Fruit fly (Drosophila melanogaster): ENCODE results near the gene CG8679.
A peak's percentile ranks its signal among the peaks of the same experiment; 100 is the strongest.

The CG8679 gene

dm6 chr2L:21266277-21266676 lies 47.9 kb upstream of the CG8679 start (continued):
- TF ChIP-seq CG1792 (GFP tag; optimal IDR thresholded peaks at IDR 0.05), result no peak
- no peak for TF ChIP-seq Stat92E (GFP tag; optimal IDR thresholded peaks at IDR 0.05)
- no peak for TF ChIP-seq CG12942 (GFP tag; optimal IDR thresholded peaks at IDR 0.05)
- TF ChIP-seq zf30C (GFP tag; optimal IDR thresholded peaks at IDR 0.05), result no peak
- no peak for TF ChIP-seq dm (GFP tag; optimal IDR thresholded peaks at IDR 0.05)
- no peak for TF ChIP-seq Xrp1 (GFP tag; IDR thresholded peaks at IDR 0.05)
- TF ChIP-seq gsb (GFP tag; IDR thresholded peaks at IDR 0.05), result no peak
- TF ChIP-seq Doc3 (GFP tag; IDR thresholded peaks at IDR 0.05; ENCODE audit: partially characterized antibody), result no peak
- TF ChIP-seq C15 (GFP tag; IDR thresholded peaks at IDR 0.05), result no peak
- 0 out of 2 replicates have a peak, but pooled peaks have one; percentile 29 for TF ChIP-seq nerfin-2 (GFP tag; IDR thresholded peaks at IDR 0.05; ENCODE audit: partially characterized antibody)
- TF ChIP-seq hkb (optimal IDR thresholded peaks at IDR 0.05), result no peak
- no peak for TF ChIP-seq hkb (GFP tag; IDR thresholded peaks at IDR 0.05)
- no peak for TF ChIP-seq Neu2 (GFP tag; optimal IDR thresholded peaks at IDR 0.05; ENCODE audit: borderline replicate concordance)
- no peak for TF ChIP-seq CG10959 (GFP tag; IDR thresholded peaks at IDR 0.05)
- TF ChIP-seq phol (tag; optimal IDR thresholded peaks at IDR 0.05), result no peak
- TF ChIP-seq esg (GFP tag; conservative IDR thresholded peaks at IDR 0.05), result no peak
- no peak for TF ChIP-seq CG3847 (GFP tag; IDR thresholded peaks at IDR 0.05)
- TF ChIP-seq CG5180 (GFP tag; optimal IDR thresholded peaks at IDR 0.05), result no peak
- TF ChIP-seq Bgb (GFP tag; IDR thresholded peaks at IDR 0.05; ENCODE audit: partially characterized antibody), result no peak; the same call in 1 of the 2 replicates
- no peak for TF ChIP-seq CG31441 (GFP tag; IDR thresholded peaks at IDR 0.05)
- no peak for TF ChIP-seq CG33557 (GFP tag; optimal IDR thresholded peaks at IDR 0.05)
- no peak for TF ChIP-seq CG2202 (tag; optimal IDR thresholded peaks at IDR 0.05)
- no peak for TF ChIP-seq Fer2 (tag; optimal IDR thresholded peaks at IDR 0.05)
- no peak for TF ChIP-seq CG13287 (GFP tag; IDR thresholded peaks at IDR 0.05; ENCODE audit: partially characterized antibody)
- TF ChIP-seq Scr (GFP tag; IDR thresholded peaks at IDR 0.05; ENCODE audit: partially characterized antibody), result peak; percentile 26; the same call in 1 of the 2 replicates
- 0 out of 3 replicates have a peak, but pooled peaks have one; percentile 53 for TF ChIP-seq CG6791 (GFP tag; IDR thresholded peaks at IDR 0.05; ENCODE audit: partially characterized antibody)

dm6 chr2L:21263470-21264146 lies 45.3 kb upstream of the CG8679 start:
- TF ChIP-seq CG1602 (GFP tag; optimal IDR thresholded peaks at IDR 0.05) (peak; percentile 5), CG6683 (GFP tag; optimal IDR thresholded peaks at IDR 0.05) (no peak), CG3838 (GFP tag; optimal IDR thresholded peaks at IDR 0.05) (no peak), CG9817 (tag; optimal IDR thresholded peaks at IDR 0.05) (no peak), Elba2 (GFP tag; optimal IDR thresholded peaks at IDR 0.05) (no peak), CG7357 (GFP tag; IDR thresholded peaks at IDR 0.05) (peak; percentile 77; the same call in 2 of the 3 replicates), Antp (GFP tag; optimal IDR thresholded peaks at IDR 0.05) (no peak), Hsf (GFP tag; optimal IDR thresholded peaks at IDR 0.05) (no peak), org-1 (GFP tag; optimal IDR thresholded peaks at IDR 0.05) (peak; percentile 23), lola (GFP tag; optimal IDR thresholded peaks at IDR 0.05) (peak in 1 of 3 experiments; percentile 1), Hey (tag; optimal IDR thresholded peaks at IDR 0.05) (no peak), luna (GFP tag; optimal IDR thresholded peaks at IDR 0.05) (no peak), ro (GFP tag; IDR thresholded peaks at IDR 0.05) (no peak), Mrtf (GFP tag; IDR thresholded peaks at IDR 0.05) (no peak), CG31365 (tag; optimal IDR thresholded peaks at IDR 0.05) (no peak), CG9932 (GFP tag; IDR thresholded peaks at IDR 0.05) (no peak), fru (optimal IDR thresholded peaks at IDR 0.05) (no peak), Myb (GFP tag; optimal IDR thresholded peaks at IDR 0.05) (peak; percentile 6), CG12299 (tag; optimal IDR thresholded peaks at IDR 0.05) (no peak), HHEX (GFP tag; optimal IDR thresholded peaks at IDR 0.05) (no peak), tgo (GFP tag; IDR thresholded peaks at IDR 0.05) (peak; percentile 41), en (GFP tag; optimal IDR thresholded peaks at IDR 0.05) (no peak), otp (GFP tag; IDR thresholded peaks at IDR 0.05) (no peak), bsh (GFP tag; optimal IDR thresholded peaks at IDR 0.05) (peak in 1 of 2 experiments; percentile 52), zfh2 (GFP tag; optimal IDR thresholded peaks at IDR 0.05) (no peak)

Measured in whole organism, embryonic.